Fruit fly (Drosophila melanogaster): ENCODE results near the gene CG45071.

Gene CG45071

DNA sequence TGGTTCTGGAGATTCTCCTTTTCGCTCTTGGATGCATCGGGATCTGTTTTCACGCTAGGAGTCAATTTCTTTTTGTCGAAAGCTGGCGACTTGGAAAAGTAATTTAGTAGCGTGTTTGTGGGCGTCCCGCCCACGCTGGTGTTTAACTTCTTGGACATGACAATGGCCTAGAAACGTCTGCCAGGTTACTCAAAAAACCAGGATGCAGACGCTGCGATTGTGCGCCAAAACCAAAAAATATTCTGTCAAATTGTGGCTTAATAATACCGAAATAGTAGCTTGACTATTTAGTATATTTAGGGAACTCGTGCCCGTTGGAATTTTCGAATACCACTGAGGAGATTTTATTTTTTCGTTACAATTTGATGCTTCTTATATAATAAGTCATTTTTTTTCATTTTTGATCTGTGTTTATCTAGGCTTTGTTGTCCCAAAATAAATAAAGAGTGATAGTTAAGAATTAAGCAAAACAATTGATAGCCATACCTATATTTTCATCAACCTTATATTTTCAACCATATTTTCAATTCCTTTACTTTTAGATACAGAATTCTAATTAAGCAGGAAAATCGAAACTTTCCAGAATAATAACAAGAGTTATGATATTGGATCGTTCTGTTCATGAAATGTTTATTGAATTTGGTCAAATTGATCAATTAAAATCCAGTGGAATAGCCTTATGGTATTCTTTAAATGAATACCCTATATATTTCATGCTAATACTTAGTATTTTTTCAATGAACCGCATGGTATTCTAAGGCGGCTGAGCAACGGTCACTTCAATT, 52.8 kb downstream of the CG45071 start, which contains the start of the genes Msh6 and Prp31 (continued):
- TF ChIP-seq fd59A (GFP tag; optimal IDR thresholded peaks at IDR 0.05) (peak; percentile 19), Hr4 (GFP tag; optimal IDR thresholded peaks at IDR 0.05) (no peak)

Data from whole organism, prepupa.